Fruit fly (Drosophila melanogaster) whole organism, prepupa: ENCODE data around the gene Pburs.

Experiments used
- Ets96B ChIP-seq: fragments of 200-800 bp; optimal IDR thresholded peaks from 2 replicates; lab custom pipeline; 2019; ENCODE audit warnings: missing biosample characterization, mild to moderate bottlenecking, missing genetic modification characterization, moderate library complexity
- dsx ChIP-seq: fragments of 200-800 bp; optimal IDR thresholded peaks from 3 replicates; lab custom pipeline; 2019; ENCODE audit warnings: missing biosample characterization, mild to moderate bottlenecking, missing genetic modification characterization, moderate library complexity; ENCODE audit not compliant: poor library complexity, severe bottlenecking
- fd85E ChIP-seq: fragments of 200-800 bp; sonication (Bioruptor generic); optimal IDR thresholded peaks from 3 replicates; lab custom pipeline; 2016; ENCODE audit warnings: missing biosample characterization, missing genetic modification characterization

- TF ChIP-seq dsx (GFP tag; lab: Kevin White, UChicago) (no peak), fd85E (GFP tag; lab: Kevin White, UChicago) (no peak), Ets96B (tag; lab: Kevin White, UChicago) (no peak)
Observed at dm6 chr2L:14376484-14377254, 40.5 kb downstream of the Pburs start.
